Fruit fly (Drosophila melanogaster) whole organism, embryonic: ENCODE results near the gene MED14.

Experiments
- Bteb2 ChIP-seq: fragments of 200-800 bp; sonication (Bioruptor generic); optimal IDR thresholded peaks from 2 replicates; lab custom pipeline; 2016; ENCODE audit warnings: missing biosample characterization, missing genetic modification characterization
- CG10274 ChIP-seq: fragments of 200-800 bp; sonication (Bioruptor generic); optimal IDR thresholded peaks from 3 replicates; lab custom pipeline; 2017; ENCODE audit warnings: missing biosample characterization, mild to moderate bottlenecking, missing genetic modification characterization
- CG10462 ChIP-seq: fragments of 200-800 bp; sonication (Bioruptor generic); optimal IDR thresholded peaks from 2 replicates; lab custom pipeline; 2016; ENCODE audit warnings: missing biosample characterization, missing genetic modification characterization
- CG10543 ChIP-seq: fragments of 200-800 bp; sonication (Bioruptor generic); optimal IDR thresholded peaks from 3 replicates; lab custom pipeline; 2017; ENCODE audit warnings: missing biosample characterization, mild to moderate bottlenecking, missing genetic modification characterization, moderate library complexity
- CG13624 ChIP-seq: fragments of 200-800 bp; sonication (Bioruptor generic); optimal IDR thresholded peaks from 2 replicates; lab custom pipeline; 2016; ENCODE audit warnings: missing biosample characterization, missing genetic modification characterization
- CG14050 ChIP-seq: fragments of 200-800 bp; sonication (Bioruptor generic); IDR thresholded peaks from 3 replicates; pipeline ENCODE4 v1.3.6; 2022; ENCODE audit warnings: missing biosample characterization, missing genetic modification characterization
- CG1529 ChIP-seq: fragments of 200-800 bp; sonication (Bioruptor generic); optimal IDR thresholded peaks from 3 replicates; lab custom pipeline; 2018; ENCODE audit warnings: missing biosample characterization, missing genetic modification characterization
- CG1602 ChIP-seq: fragments of 200-800 bp; sonication (Bioruptor generic); optimal IDR thresholded peaks from 3 replicates; lab custom pipeline; 2016; ENCODE audit warnings: missing biosample characterization, missing genetic modification characterization
- CG17361 ChIP-seq: fragments of 200-800 bp; sonication (Bioruptor generic); IDR thresholded peaks from 3 replicates; pipeline ENCODE4 v1.3.6; 2022; ENCODE audit warnings: missing biosample characterization, missing genetic modification characterization
- CG18619 ChIP-seq: fragments of 200-800 bp; sonication (Bioruptor generic); optimal IDR thresholded peaks from 3 replicates; lab custom pipeline; 2017; ENCODE audit warnings: missing biosample characterization, mild to moderate bottlenecking, missing genetic modification characterization
- CG2199 ChIP-seq: fragments of 200-800 bp; sonication (Bioruptor generic); IDR thresholded peaks from 3 replicates; pipeline ENCODE4 v1.3.6; 2022; ENCODE audit warnings: missing biosample characterization, missing genetic modification characterization
- CG32532 ChIP-seq: fragments of 200-800 bp; sonication (Bioruptor generic); IDR thresholded peaks from 2 replicates; pipeline ENCODE4 v1.3.6; 2022; ENCODE audit warnings: missing biosample characterization, missing genetic modification characterization
- CG6654 ChIP-seq: fragments of 200-800 bp; sonication (Bioruptor generic); optimal IDR thresholded peaks from 2 replicates; lab custom pipeline; 2017; ENCODE audit warnings: missing biosample characterization, mild to moderate bottlenecking, missing genetic modification characterization
- CG7786 ChIP-seq: fragments of 200-800 bp; sonication (Bioruptor generic); optimal IDR thresholded peaks from 2 replicates; lab custom pipeline; 2016; ENCODE audit warnings: missing biosample characterization, missing genetic modification characterization
- CG7987 ChIP-seq: fragments of 200-800 bp; sonication (Bioruptor generic); optimal IDR thresholded peaks from 2 replicates; lab custom pipeline; 2018; ENCODE audit warnings: missing biosample characterization, mild to moderate bottlenecking, missing genetic modification characterization, moderate library complexity
- CG9609 ChIP-seq: fragments of 200-800 bp; sonication (Bioruptor generic); optimal IDR thresholded peaks from 3 replicates; lab custom pipeline; 2016; ENCODE audit warnings: missing biosample characterization, missing genetic modification characterization
- CG9876 ChIP-seq: fragments of 200-800 bp; sonication (Bioruptor generic); optimal IDR thresholded peaks from 2 replicates; lab custom pipeline; 2016; ENCODE audit warnings: missing biosample characterization, missing genetic modification characterization
- Chrac-16 ChIP-seq: fragments of 200-800 bp; sonication (Bioruptor generic); optimal IDR thresholded peaks from 3 replicates; lab custom pipeline; 2016; ENCODE audit warnings: missing biosample characterization, missing genetic modification characterization
- Dip2 ChIP-seq: fragments of 200-800 bp; sonication (Bioruptor generic); IDR thresholded peaks from 2 replicates; pipeline ENCODE4 v1.3.6; 2022; ENCODE audit warnings: missing biosample characterization, missing genetic modification characterization
- Dp ChIP-seq: fragments of 200-800 bp; sonication (Bioruptor generic); optimal IDR thresholded peaks from 2 replicates; lab custom pipeline; 2018; ENCODE audit warnings: missing biosample characterization, mild to moderate bottlenecking, missing genetic modification characterization, moderate library complexity
- Dref ChIP-seq: fragments of 200-800 bp; sonication (Bioruptor generic); IDR thresholded peaks from 2 replicates; pipeline ENCODE4 v1.3.6; 2022; ENCODE audit warnings: missing biosample characterization, missing genetic modification characterization
- Ets97D ChIP-seq: fragments of 200-800 bp; sonication (Bioruptor generic); optimal IDR thresholded peaks from 3 replicates; lab custom pipeline; 2016; ENCODE audit warnings: missing biosample characterization, missing genetic modification characterization
- Fer2 ChIP-seq: fragments of 200-800 bp; sonication (Bioruptor generic); optimal IDR thresholded peaks from 2 replicates; lab custom pipeline; 2018; ENCODE audit warnings: missing biosample characterization, mild to moderate bottlenecking, missing genetic modification characterization, moderate library complexity
- H2.0 ChIP-seq: fragments of 200-800 bp; sonication (Bioruptor generic); IDR thresholded peaks from 2 replicates; pipeline ENCODE4 v1.3.6; 2022; ENCODE audit warnings: missing biosample characterization, missing genetic modification characterization
- HLH3B ChIP-seq: fragments of 200-800 bp; sonication (Bioruptor generic); IDR thresholded peaks from 2 replicates; pipeline ENCODE4 v1.3.6; 2022; ENCODE audit warnings: missing biosample characterization, missing genetic modification characterization
- HLH54F ChIP-seq: fragments of 200-800 bp; sonication (Bioruptor generic); optimal IDR thresholded peaks from 3 replicates; lab custom pipeline; 2016; ENCODE audit warnings: missing biosample characterization, missing genetic modification characterization
- Hand ChIP-seq: fragments of 200-800 bp; sonication (Bioruptor generic); optimal IDR thresholded peaks from 2 replicates; lab custom pipeline; 2017; ENCODE audit warnings: mild to moderate bottlenecking, missing biosample characterization, missing genetic modification reagents, missing genetic modification characterization
- MTF-1 ChIP-seq: fragments of 200-800 bp; sonication (Bioruptor generic); optimal IDR thresholded peaks from 2 replicates; lab custom pipeline; 2018; ENCODE audit warnings: missing biosample characterization, mild to moderate bottlenecking, missing genetic modification characterization, borderline replicate concordance
- Scr ChIP-seq: fragments of 200-800 bp; sonication (Bioruptor generic); IDR thresholded peaks from 2 replicates; pipeline ENCODE4 v1.3.6; 2022; ENCODE audit warnings: missing biosample characterization, missing genetic modification characterization; ENCODE audit not compliant: partially characterized antibody
- Side ChIP-seq: fragments of 200-800 bp; sonication (Bioruptor generic); optimal IDR thresholded peaks from 2 replicates; lab custom pipeline; 2016; ENCODE audit warnings: missing biosample characterization, missing genetic modification characterization
- Xrp1 ChIP-seq: fragments of 200-800 bp; sonication (Bioruptor generic); IDR thresholded peaks from 2 replicates; pipeline ENCODE4 v1.3.6; 2022; ENCODE audit warnings: missing biosample characterization, missing genetic modification characterization
- btn ChIP-seq: fragments of 200-800 bp; sonication (Bioruptor generic); optimal IDR thresholded peaks from 2 replicates; lab custom pipeline; 2016; ENCODE audit warnings: missing biosample characterization, missing genetic modification characterization
- cad ChIP-seq: fragments of >200 bp; optimal IDR thresholded peaks from 2 replicates; lab custom pipeline; 2017; ENCODE audit warnings: missing biosample characterization, missing genetic modification characterization
- cg ChIP-seq: fragments of 200-800 bp; sonication (Bioruptor generic); optimal IDR thresholded peaks from 3 replicates; lab custom pipeline; 2019; ENCODE audit warnings: missing biosample characterization, mild to moderate bottlenecking, missing genetic modification characterization, moderate library complexity
- cwo ChIP-seq: fragments of 200-800 bp; sonication (Bioruptor generic); optimal IDR thresholded peaks from 3 replicates; lab custom pipeline; 2017; ENCODE audit warnings: missing biosample characterization, missing genetic modification characterization, mild to moderate bottlenecking, moderate library complexity, missing genetic modification reagents
- dpn ChIP-seq, 2 experiments: fragments of 200-800 bp; sonication (Bioruptor generic); optimal IDR thresholded peaks; 3 replicates each; lab custom pipeline; 2016; ENCODE audit warnings: missing biosample characterization in 2 of 2, missing genetic modification characterization in 2 of 2
- ewg ChIP-seq: fragments of 200-800 bp; sonication (Bioruptor generic); optimal IDR thresholded peaks from 3 replicates; lab custom pipeline; 2017; ENCODE audit warnings: mild to moderate bottlenecking, missing biosample characterization, missing genetic modification reagents, missing genetic modification characterization
- hb ChIP-seq: fragments of 200-800 bp; sonication (Bioruptor generic); IDR thresholded peaks from 3 replicates; pipeline ENCODE4 v1.3.6; 2022; ENCODE audit warnings: missing biosample characterization, missing genetic modification characterization; ENCODE audit not compliant: partially characterized antibody
- lmd ChIP-seq: fragments of 200-800 bp; sonication (Bioruptor generic); IDR thresholded peaks from 2 replicates; pipeline ENCODE4 v1.3.6; 2022; ENCODE audit warnings: missing biosample characterization, missing genetic modification characterization
- mam ChIP-seq: fragments of 200-800 bp; sonication (Bioruptor generic); optimal IDR thresholded peaks from 3 replicates; lab custom pipeline; 2016; ENCODE audit warnings: missing biosample characterization, missing genetic modification characterization
- nerfin-1 ChIP-seq: fragments of 200-800 bp; sonication (Bioruptor generic); optimal IDR thresholded peaks from 3 replicates; lab custom pipeline; 2019; ENCODE audit warnings: missing biosample characterization, mild to moderate bottlenecking, missing genetic modification characterization, moderate library complexity
- nmo ChIP-seq: fragments of 200-800 bp; sonication (Bioruptor generic); optimal IDR thresholded peaks from 2 replicates; lab custom pipeline; 2018; ENCODE audit warnings: missing biosample characterization, mild to moderate bottlenecking, missing genetic modification characterization, moderate library complexity
- peb ChIP-seq: fragments of 200-800 bp; sonication (Bioruptor generic); IDR thresholded peaks from 2 replicates; pipeline ENCODE4 v1.3.6; 2022; ENCODE audit warnings: missing biosample characterization, missing genetic modification characterization
- phol ChIP-seq: fragments of 200-800 bp; sonication (Bioruptor generic); optimal IDR thresholded peaks from 3 replicates; lab custom pipeline; 2018; ENCODE audit warnings: missing biosample characterization, mild to moderate bottlenecking, missing genetic modification characterization, moderate library complexity
- repo ChIP-seq: fragments of 200-800 bp; sonication (Bioruptor generic); optimal IDR thresholded peaks from 2 replicates; lab custom pipeline; 2016; ENCODE audit warnings: missing biosample characterization, missing genetic modification characterization
- schlank ChIP-seq: fragments of 200-800 bp; sonication (Bioruptor generic); optimal IDR thresholded peaks from 2 replicates; lab custom pipeline; 2018; ENCODE audit warnings: missing biosample characterization, mild to moderate bottlenecking, missing genetic modification characterization
- sima ChIP-seq: fragments of 200-800 bp; sonication (Bioruptor generic); optimal IDR thresholded peaks from 2 replicates; lab custom pipeline; 2016; ENCODE audit warnings: missing biosample characterization, missing genetic modification characterization
- tap ChIP-seq: fragments of 200-800 bp; optimal IDR thresholded peaks from 3 replicates; lab custom pipeline; 2019; ENCODE audit warnings: missing biosample characterization, mild to moderate bottlenecking, missing genetic modification characterization, moderate library complexity
- tin ChIP-seq: fragments of 200-800 bp; sonication (Bioruptor generic); optimal IDR thresholded peaks from 3 replicates; lab custom pipeline; 2016; ENCODE audit warnings: missing biosample characterization, missing genetic modification characterization
- trem ChIP-seq: fragments of 200-800 bp; optimal IDR thresholded peaks from 3 replicates; lab custom pipeline; 2019; ENCODE audit warnings: missing biosample characterization, mild to moderate bottlenecking, missing genetic modification characterization, moderate library complexity
- wor ChIP-seq: fragments of 200-800 bp; sonication (Bioruptor generic); IDR thresholded peaks from 2 replicates; pipeline ENCODE4 v1.3.6; 2022; ENCODE audit warnings: missing biosample characterization, missing genetic modification characterization

The MED14 gene

DNA sequence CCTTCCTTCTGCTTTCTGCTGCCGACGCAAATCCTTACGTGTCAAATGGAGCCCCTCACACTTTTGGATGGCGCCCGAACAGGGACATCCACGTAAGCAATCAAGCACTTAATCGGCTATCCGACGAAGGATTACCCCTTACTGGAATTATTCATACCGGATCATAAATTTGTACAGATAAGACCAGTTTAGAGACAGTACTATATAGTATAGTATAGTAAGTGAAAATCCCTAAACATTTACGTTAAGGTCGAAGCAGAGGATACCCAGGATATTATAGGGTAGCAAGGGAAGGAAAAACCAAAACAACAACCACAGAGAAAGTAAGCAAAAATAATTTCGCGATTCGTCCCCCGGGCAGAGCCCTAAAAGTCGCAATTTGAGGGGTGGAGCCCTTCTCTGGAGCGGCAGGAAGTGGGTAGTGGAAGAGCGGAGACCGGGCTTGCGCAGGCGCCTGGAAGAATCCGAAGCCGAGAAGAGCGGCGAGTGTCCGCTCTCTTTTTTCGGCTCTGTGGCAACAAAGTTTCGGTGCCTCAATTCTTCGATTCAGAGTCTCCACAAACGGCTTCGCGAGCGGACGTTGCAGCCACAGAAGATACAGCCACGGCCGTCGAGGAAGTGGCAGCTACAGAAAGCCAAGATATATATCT is 47.4 kb upstream of the MED14 start (continued):
- TF ChIP-seq Chrac-16 (GFP tag; lab: Kevin White, UChicago), result peak; percentile 55
- TF ChIP-seq Ets97D (GFP tag; lab: Kevin White, UChicago), result peak; percentile 24
- TF ChIP-seq tin (GFP tag; lab: Kevin White, UChicago), result peak; percentile 43
- TF ChIP-seq CG9609 (GFP tag; lab: Kevin White, UChicago), result peak; percentile 48
- TF ChIP-seq CG9876 (GFP tag; lab: Kevin White, UChicago), result peak; percentile 17
- peak; percentile 51 for TF ChIP-seq H2.0 (GFP tag; lab: Robert Waterston, UW)
- TF ChIP-seq trem (tag; lab: Kevin White, UChicago), result no peak
- TF ChIP-seq peb (GFP tag; lab: Robert Waterston, UW), result no peak
- TF ChIP-seq tap, result peak; percentile 52
- no peak for TF ChIP-seq CG10543 (GFP tag; lab: Kevin White, UChicago)
- TF ChIP-seq CG18619 (GFP tag; lab: Kevin White, UChicago), result peak; percentile 44
- no peak for TF ChIP-seq nerfin-1 (tag; lab: Kevin White, UChicago)
- no peak for TF ChIP-seq btn (GFP tag; lab: Kevin White, UChicago)
- TF ChIP-seq Hand (GFP tag; lab: Kevin White, UChicago), result peak; percentile 76
- TF ChIP-seq CG17361 (GFP tag; lab: Robert Waterston, UW), result 0 out of 3 replicates have a peak, but pooled peaks have one; percentile 34
- TF ChIP-seq Side (GFP tag; lab: Kevin White, UChicago), result peak; percentile 60
- peak; percentile 65 for TF ChIP-seq Xrp1 (GFP tag; lab: Robert Waterston, UW)
- TF ChIP-seq cg (GFP tag; lab: Kevin White, UChicago), result no peak
- peak; percentile 67 for TF ChIP-seq HLH3B (GFP tag; lab: Robert Waterston, UW)
- TF ChIP-seq repo (GFP tag; lab: Kevin White, UChicago), result no peak
- peak; percentile 75 for TF ChIP-seq CG13624 (GFP tag; lab: Kevin White, UChicago)
- peak; percentile 26 for TF ChIP-seq CG7987
- peak; percentile 79 for TF ChIP-seq CG32532
- TF ChIP-seq MTF-1 (GFP tag; lab: Kevin White, UChicago), result no peak
- TF ChIP-seq CG1602 (GFP tag; lab: Kevin White, UChicago), result no peak
- TF ChIP-seq cwo, result peak; percentile 76
- TF ChIP-seq CG1529 (GFP tag; lab: Kevin White, UChicago), result no peak
- TF ChIP-seq CG10462 (GFP tag; lab: Kevin White, UChicago), result no peak
- TF ChIP-seq CG14050, result peak; percentile 59
- TF ChIP-seq CG7786 (GFP tag; lab: Kevin White, UChicago), result peak; percentile 70
- peak; percentile 36 for TF ChIP-seq Fer2 (tag; lab: Kevin White, UChicago)
- TF ChIP-seq Bteb2, result peak; percentile 58
- TF ChIP-seq ewg, result peak; percentile 18
- no peak for TF ChIP-seq hb (GFP tag; lab: Robert Waterston, UW)
- TF ChIP-seq mam (GFP tag; lab: Kevin White, UChicago), result peak; percentile 76
- TF ChIP-seq Scr (GFP tag; lab: Robert Waterston, UW), result no peak
- TF ChIP-seq wor (GFP tag; lab: Robert Waterston, UW), result peak; percentile 32; the same call in 1 of the 2 replicates
- no peak for TF ChIP-seq CG10274
- TF ChIP-seq lmd (GFP tag; lab: Robert Waterston, UW), result peak; percentile 77
- TF ChIP-seq dpn (GFP tag; optimal IDR thresholded peaks at IDR 0.05; lab: Kevin White, UChicago), result peak; percentile 60 to 69
- TF ChIP-seq CG2199 (GFP tag; lab: Robert Waterston, UW), result no peak
- no peak for TF ChIP-seq Dref (GFP tag; lab: Robert Waterston, UW)
- TF ChIP-seq schlank (tag; lab: Kevin White, UChicago), result peak; percentile 69
- TF ChIP-seq sima (GFP tag; lab: Kevin White, UChicago), result peak; percentile 6
- peak; percentile 33 for TF ChIP-seq phol (tag; lab: Kevin White, UChicago)
- peak; percentile 78 for TF ChIP-seq HLH54F (GFP tag; lab: Kevin White, UChicago)
- TF ChIP-seq CG6654 (GFP tag; lab: Kevin White, UChicago), result no peak
- TF ChIP-seq nmo (GFP tag; lab: Kevin White, UChicago), result peak; percentile 46
- TF ChIP-seq Dip2 (GFP tag; lab: Robert Waterston, UW), result no peak
- TF ChIP-seq cad (GFP tag; lab: Kevin White, UChicago), result no peak
- TF ChIP-seq Dp, result no peak
